Fruit fly (Drosophila melanogaster) whole organism, embryonic: ENCODE data around the gene Atat.

Source experiments
- Awh ChIP-seq: fragments of 200-800 bp; sonication (Bioruptor generic); IDR thresholded peaks from 2 replicates; pipeline ENCODE4, ENCODE4 v1.3.6; 2022; ENCODE audit warnings: missing biosample characterization, missing genetic modification characterization
- B-H1 ChIP-seq: fragments of 200-800 bp; sonication (Bioruptor generic); IDR thresholded peaks from 3 replicates; pipeline ENCODE4 v1.3.6; 2022; ENCODE audit warnings: missing biosample characterization, missing genetic modification characterization
- BEAF-32 ChIP-seq: fragments of 200-800 bp; sonication (Bioruptor generic); optimal IDR thresholded peaks from 3 replicates; lab custom pipeline; 2017; ENCODE audit warnings: missing biosample characterization, missing genetic modification characterization, mild to moderate bottlenecking, moderate library complexity, missing genetic modification reagents
- Bdp1 ChIP-seq: fragments of 200-800 bp; sonication (Bioruptor generic); optimal IDR thresholded peaks from 3 replicates; lab custom pipeline; 2016; ENCODE audit warnings: missing biosample characterization, missing genetic modification characterization
- CG11398 ChIP-seq: fragments of 200-800 bp; sonication (Bioruptor generic); optimal IDR thresholded peaks from 2 replicates; lab custom pipeline; 2016; ENCODE audit warnings: missing biosample characterization, missing genetic modification characterization
- CG13296 ChIP-seq: fragments of 200-800 bp; sonication (Bioruptor generic); optimal IDR thresholded peaks from 3 replicates; lab custom pipeline; 2018; ENCODE audit warnings: missing biosample characterization, mild to moderate bottlenecking, missing genetic modification characterization
- CG15011 ChIP-seq: fragments of 200-800 bp; sonication (Bioruptor generic); optimal IDR thresholded peaks from 3 replicates; lab custom pipeline; 2018; ENCODE audit warnings: missing biosample characterization, mild to moderate bottlenecking, missing genetic modification characterization
- CG15696 ChIP-seq: fragments of 200-800 bp; sonication (Bioruptor generic); optimal IDR thresholded peaks from 2 replicates; lab custom pipeline; 2019; ENCODE audit warnings: missing biosample characterization, mild to moderate bottlenecking, missing genetic modification characterization, moderate library complexity
- CG16779 ChIP-seq: fragments of 200-800 bp; sonication (Bioruptor generic); IDR thresholded peaks from 2 replicates; pipeline ENCODE4 v1.3.6; 2022; ENCODE audit warnings: missing biosample characterization, missing genetic modification characterization
- CG16813 ChIP-seq: fragments of 200-800 bp; sonication (Bioruptor generic); IDR thresholded peaks from 3 replicates; pipeline ENCODE4 v1.3.6; 2022; ENCODE audit warnings: missing biosample characterization, missing genetic modification characterization; ENCODE audit not compliant: partially characterized antibody
- CG17359 ChIP-seq: fragments of 200-800 bp; sonication (Bioruptor generic); optimal IDR thresholded peaks from 3 replicates; lab custom pipeline; 2018; ENCODE audit warnings: missing biosample characterization, mild to moderate bottlenecking, missing genetic modification characterization, moderate library complexity
- CG1792 ChIP-seq: fragments of 200-800 bp; sonication (Bioruptor generic); optimal IDR thresholded peaks from 2 replicates; lab custom pipeline; 2016; ENCODE audit warnings: missing biosample characterization, missing genetic modification characterization
- CG2116 ChIP-seq: fragments of 200-800 bp; sonication (Bioruptor generic); optimal IDR thresholded peaks from 3 replicates; lab custom pipeline; 2018; ENCODE audit warnings: missing biosample characterization, mild to moderate bottlenecking, missing genetic modification characterization
- CG30403 ChIP-seq: fragments of 200-800 bp; sonication (Bioruptor generic); optimal IDR thresholded peaks from 3 replicates; lab custom pipeline; 2016; ENCODE audit warnings: missing biosample characterization, missing genetic modification characterization
- CG3065 ChIP-seq: fragments of 200-800 bp; sonication (Bioruptor generic); optimal IDR thresholded peaks from 2 replicates; lab custom pipeline; 2016; ENCODE audit warnings: missing biosample characterization, missing genetic modification characterization
- CG31224 ChIP-seq: fragments of 200-800 bp; sonication (Bioruptor generic); IDR thresholded peaks from 2 replicates; pipeline ENCODE4 v1.3.6; 2022; ENCODE audit warnings: missing biosample characterization, missing genetic modification characterization
- CG33557 ChIP-seq: fragments of 200-800 bp; sonication (Bioruptor generic); optimal IDR thresholded peaks from 2 replicates; lab custom pipeline; 2019; ENCODE audit warnings: missing biosample characterization, mild to moderate bottlenecking, missing genetic modification characterization, moderate library complexity
- CG34224 ChIP-seq: fragments of 200-800 bp; sonication (Bioruptor generic); IDR thresholded peaks from 3 replicates; pipeline ENCODE4 v1.3.6; 2022; ENCODE audit warnings: missing biosample characterization, missing genetic modification characterization; ENCODE audit not compliant: partially characterized antibody
- CG3838 ChIP-seq: fragments of 200-800 bp; sonication (Bioruptor generic); optimal IDR thresholded peaks from 3 replicates; lab custom pipeline; 2016; ENCODE audit warnings: missing biosample characterization, missing genetic modification characterization
- CG4282 ChIP-seq: fragments of 200-800 bp; sonication (Bioruptor generic); optimal IDR thresholded peaks from 2 replicates; lab custom pipeline; 2016; ENCODE audit warnings: missing biosample characterization, missing genetic modification characterization
- CG5953 ChIP-seq: fragments of 200-800 bp; sonication (Bioruptor generic); IDR thresholded peaks from 2 replicates; pipeline ENCODE4 v1.3.6; 2022; ENCODE audit warnings: missing biosample characterization, missing genetic modification characterization
- CG6272 ChIP-seq: fragments of 200-800 bp; sonication (Bioruptor generic); IDR thresholded peaks from 2 replicates; pipeline ENCODE4 v1.3.6; 2022; ENCODE audit warnings: missing biosample characterization, missing genetic modification characterization
- CG6654 ChIP-seq: fragments of 200-800 bp; sonication (Bioruptor generic); optimal IDR thresholded peaks from 2 replicates; lab custom pipeline; 2017; ENCODE audit warnings: missing biosample characterization, mild to moderate bottlenecking, missing genetic modification characterization
- Doc3 ChIP-seq: fragments of 200-800 bp; sonication (Bioruptor generic); IDR thresholded peaks from 3 replicates; pipeline ENCODE4 v1.3.6; 2022; ENCODE audit warnings: missing biosample characterization, missing genetic modification characterization; ENCODE audit not compliant: partially characterized antibody
- ERR ChIP-seq: fragments of 200-800 bp; sonication (Bioruptor generic); optimal IDR thresholded peaks from 2 replicates; lab custom pipeline; 2016; ENCODE audit warnings: missing biosample characterization, missing genetic modification characterization
- Fer3 ChIP-seq: fragments of 200-800 bp; sonication (Bioruptor generic); optimal IDR thresholded peaks from 2 replicates; lab custom pipeline; 2018; ENCODE audit warnings: missing biosample characterization, mild to moderate bottlenecking, missing genetic modification characterization, moderate library complexity
- HLH54F ChIP-seq: fragments of 200-800 bp; sonication (Bioruptor generic); optimal IDR thresholded peaks from 3 replicates; lab custom pipeline; 2016; ENCODE audit warnings: missing biosample characterization, missing genetic modification characterization
- Hmx ChIP-seq: fragments of 200-800 bp; sonication (Bioruptor generic); optimal IDR thresholded peaks from 2 replicates; lab custom pipeline; 2016; ENCODE audit warnings: missing biosample characterization, missing genetic modification characterization
- Mes4 ChIP-seq: fragments of 200-800 bp; sonication (Bioruptor generic); optimal IDR thresholded peaks from 2 replicates; lab custom pipeline; 2016; ENCODE audit warnings: missing biosample characterization, missing genetic modification characterization
- Nf-YB ChIP-seq: fragments of 200-800 bp; sonication (Bioruptor generic); optimal IDR thresholded peaks from 3 replicates; lab custom pipeline; 2019; ENCODE audit warnings: missing biosample characterization, mild to moderate bottlenecking, missing genetic modification characterization, moderate library complexity
- Optix ChIP-seq: fragments of 200-800 bp; sonication (Bioruptor generic); IDR thresholded peaks from 3 replicates; pipeline ENCODE4 v1.3.6; 2022; ENCODE audit warnings: missing biosample characterization, missing genetic modification characterization
- Ravus ChIP-seq: fragments of 200-800 bp; sonication (Bioruptor generic); IDR thresholded peaks from 2 replicates; pipeline ENCODE4 v1.3.6; 2022; ENCODE audit warnings: missing biosample characterization, missing genetic modification characterization
- Stat92E ChIP-seq, 3 experiments: fragments of >200 bp in 2 of 3; fragments of 200-800 bp in 1 of 3; sonication (Bioruptor generic) in 1 of 3; optimal IDR thresholded peaks; 2 replicates each; lab custom pipeline; 2017 to 2019; ENCODE audit warnings: missing biosample characterization in 3 of 3, missing genetic modification characterization in 3 of 3, mild to moderate bottlenecking in 1 of 3, moderate library complexity in 1 of 3
- YL-1 ChIP-seq: fragments of 200-800 bp; sonication (Bioruptor generic); optimal IDR thresholded peaks from 3 replicates; lab custom pipeline; 2017; ENCODE audit warnings: missing biosample characterization, mild to moderate bottlenecking, missing genetic modification characterization
- bsh ChIP-seq, 2 experiments: fragments of 200-800 bp; sonication (Bioruptor generic); optimal IDR thresholded peaks; 2 replicates each; lab custom pipeline; 2017 to 2018; ENCODE audit warnings: mild to moderate bottlenecking in 2 of 2, missing biosample characterization in 2 of 2, missing genetic modification characterization in 2 of 2, moderate library complexity in 1 of 2
- chn ChIP-seq: fragments of 200-800 bp; sonication (Bioruptor generic); optimal IDR thresholded peaks from 2 replicates; lab custom pipeline; 2016; ENCODE audit warnings: missing biosample characterization, missing genetic modification characterization
- cwo ChIP-seq: fragments of 200-800 bp; sonication (Bioruptor generic); optimal IDR thresholded peaks from 3 replicates; lab custom pipeline; 2017; ENCODE audit warnings: missing biosample characterization, missing genetic modification characterization, mild to moderate bottlenecking, moderate library complexity, missing genetic modification reagents
- disco-r ChIP-seq: fragments of 200-800 bp; sonication (Bioruptor generic); optimal IDR thresholded peaks from 2 replicates; lab custom pipeline; 2016; ENCODE audit warnings: missing biosample characterization, missing genetic modification characterization
- eyg ChIP-seq: fragments of 200-800 bp; sonication (Bioruptor generic); optimal IDR thresholded peaks from 3 replicates; lab custom pipeline; 2016; ENCODE audit warnings: missing biosample characterization, missing genetic modification characterization
- fd64A ChIP-seq: fragments of 200-800 bp; sonication (Bioruptor generic); optimal IDR thresholded peaks from 3 replicates; lab custom pipeline; 2018; ENCODE audit warnings: missing biosample characterization, mild to moderate bottlenecking, missing genetic modification characterization
- fu2 ChIP-seq: fragments of 200-800 bp; sonication (Bioruptor generic); optimal IDR thresholded peaks from 2 replicates; lab custom pipeline; 2016; ENCODE audit warnings: missing biosample characterization, missing genetic modification characterization
- ind ChIP-seq: fragments of 200-800 bp; sonication (Bioruptor generic); optimal IDR thresholded peaks from 3 replicates; lab custom pipeline; 2016; ENCODE audit warnings: missing biosample characterization, missing genetic modification characterization
- kah ChIP-seq: fragments of 200-800 bp; sonication (Bioruptor generic); optimal IDR thresholded peaks from 2 replicates; lab custom pipeline; 2018; ENCODE audit warnings: missing biosample characterization, mild to moderate bottlenecking, missing genetic modification characterization
- otp ChIP-seq: fragments of 200-800 bp; sonication (Bioruptor generic); IDR thresholded peaks from 3 replicates; pipeline ENCODE4, ENCODE4 v1.3.6; 2022; ENCODE audit warnings: missing biosample characterization, missing genetic modification characterization
- ranshi ChIP-seq: fragments of 200-800 bp; sonication (Bioruptor generic); IDR thresholded peaks from 2 replicates; pipeline ENCODE4 v1.3.6; 2022; ENCODE audit warnings: missing biosample characterization, missing genetic modification characterization
- slp2 ChIP-seq: fragments of 200-800 bp; sonication (Bioruptor generic); optimal IDR thresholded peaks from 2 replicates; lab custom pipeline; 2016; ENCODE audit warnings: missing biosample characterization, missing genetic modification characterization
- sob ChIP-seq: fragments of 200-800 bp; sonication (Bioruptor generic); IDR thresholded peaks from 2 replicates; pipeline ENCODE4 v1.3.6; 2022; ENCODE audit warnings: missing biosample characterization, missing genetic modification characterization
- ttk ChIP-seq: fragments of 200-800 bp; sonication (Bioruptor generic); IDR thresholded peaks from 2 replicates; pipeline ENCODE4 v2.1.2; 2022; ENCODE audit warnings: missing biosample characterization, missing genetic modification characterization

Gene Atat

dm6 chr3L:9377198-9378035 lies 49.1 kb downstream of the Atat start, which contains the start of gene Hsp26 (continued):
- TF ChIP-seq bsh (GFP tag; optimal IDR thresholded peaks at IDR 0.05; lab: Kevin White, UChicago): peak; percentile 74 to 93
- TF ChIP-seq kah: peak; percentile 63
- peak; percentile 75 for TF ChIP-seq slp2 (GFP tag; lab: Kevin White, UChicago)
- TF ChIP-seq HLH54F: peak; percentile 82
- TF ChIP-seq Stat92E (GFP tag; optimal IDR thresholded peaks at IDR 0.05; lab: Kevin White, UChicago): peak in 1 of 3 experiments; percentile 59
- peak; percentile 80 for TF ChIP-seq ranshi
- TF ChIP-seq CG33557 (GFP tag; lab: Kevin White, UChicago): peak; percentile 21
- peak; percentile 88 for TF ChIP-seq Mes4 (GFP tag; lab: Kevin White, UChicago)
- peak; percentile 37; the same call in 1 of the 3 replicates for TF ChIP-seq CG34224
- TF ChIP-seq fd64A (GFP tag; lab: Kevin White, UChicago): no peak
- TF ChIP-seq Awh (GFP tag; lab: Robert Waterston, UW): peak; percentile 75
- peak; percentile 79 for TF ChIP-seq chn
- peak; percentile 86 for TF ChIP-seq CG17359 (tag; lab: Kevin White, UChicago)
- TF ChIP-seq CG6272 (GFP tag; lab: Robert Waterston, UW): peak; percentile 55; the same call in 1 of the 2 replicates
- TF ChIP-seq CG1792 (GFP tag; lab: Kevin White, UChicago): peak; percentile 78
- peak; percentile 68 for TF ChIP-seq CG31224 (GFP tag; lab: Robert Waterston, UW)
- TF ChIP-seq CG4282: no peak
- TF ChIP-seq CG15011 (GFP tag; lab: Kevin White, UChicago): peak; percentile 11
- peak; percentile 82 for TF ChIP-seq sob
- peak; percentile 65 for TF ChIP-seq Fer3 (tag; lab: Kevin White, UChicago)
- peak; percentile 75; the same call in 2 of the 3 replicates for TF ChIP-seq otp (GFP tag; lab: Robert Waterston, UW)
- TF ChIP-seq CG11398 (GFP tag; lab: Kevin White, UChicago): peak; percentile 78
- TF ChIP-seq ERR (GFP tag; lab: Kevin White, UChicago): peak; percentile 42
- peak; percentile 12 for TF ChIP-seq CG15696 (tag; lab: Kevin White, UChicago)
- TF ChIP-seq CG5953: peak; percentile 81; the same call in 1 of the 2 replicates
- TF ChIP-seq CG30403 (GFP tag; lab: Kevin White, UChicago): peak; percentile 89
- TF ChIP-seq CG16779: no peak; the same call in 1 of the 2 replicates
- TF ChIP-seq CG6654 (GFP tag; lab: Kevin White, UChicago): peak; percentile 38
- peak; percentile 23; the same call in 1 of the 3 replicates for TF ChIP-seq Optix (GFP tag; lab: Robert Waterston, UW)
- no peak for TF ChIP-seq CG16813 (GFP tag; lab: Robert Waterston, UW)
- TF ChIP-seq Nf-YB (GFP tag; lab: Kevin White, UChicago): peak; percentile 63
- peak; percentile 73 for TF ChIP-seq ttk (GFP tag; lab: Robert Waterston, UW)
- TF ChIP-seq Doc3: no peak
- peak; percentile 34 for TF ChIP-seq CG3838 (GFP tag; lab: Kevin White, UChicago)
- TF ChIP-seq Ravus (GFP tag; lab: Robert Waterston, UW): peak; percentile 32; the same call in 1 of the 2 replicates
- TF ChIP-seq CG2116 (GFP tag; lab: Kevin White, UChicago): peak; percentile 54
- TF ChIP-seq Hmx (GFP tag; lab: Kevin White, UChicago): peak; percentile 55
- TF ChIP-seq ind (GFP tag; lab: Kevin White, UChicago): peak; percentile 69
- peak; percentile 83 for TF ChIP-seq disco-r (GFP tag; lab: Kevin White, UChicago)
- TF ChIP-seq YL-1: peak; percentile 67
- TF ChIP-seq CG13296 (GFP tag; lab: Kevin White, UChicago): peak; percentile 77
- TF ChIP-seq cwo: peak; percentile 75
- peak; percentile 65 for TF ChIP-seq eyg (GFP tag; lab: Kevin White, UChicago)
- TF ChIP-seq BEAF-32 (GFP tag; lab: Kevin White, UChicago): no peak
- peak; percentile 69 for TF ChIP-seq B-H1 (GFP tag; lab: Robert Waterston, UW)
- peak; percentile 70 for TF ChIP-seq Bdp1 (GFP tag; lab: Kevin White, UChicago)
- peak; percentile 57 for TF ChIP-seq CG3065 (GFP tag; lab: Kevin White, UChicago)
- peak; percentile 83 for TF ChIP-seq fu2 (GFP tag; lab: Kevin White, UChicago)
